Fruit fly (Drosophila melanogaster): ENCODE data around the gene chinmo.

The chinmo gene

dm6 chr2L:1632730-1633172, 18.3 kb upstream of the chinmo start (continued):
- peak; percentile 79 for TF ChIP-seq CG4282 (GFP tag; optimal IDR thresholded peaks at IDR 0.05)
- TF ChIP-seq Six4 (GFP tag; optimal IDR thresholded peaks at IDR 0.05), result peak; percentile 85
- TF ChIP-seq CG34422 (GFP tag; IDR thresholded peaks at IDR 0.05), result peak; percentile 98
- peak; percentile 98 for TF ChIP-seq E2f1 (GFP tag; IDR thresholded peaks at IDR 0.05)
- TF ChIP-seq BEAF-32 (GFP tag; optimal IDR thresholded peaks at IDR 0.05), result peak; percentile 11
- TF ChIP-seq dmrt99B (tag; optimal IDR thresholded peaks at IDR 0.05), result peak; percentile 98
- peak; percentile 89 for TF ChIP-seq CG13894 (tag; optimal IDR thresholded peaks at IDR 0.05)
- TF ChIP-seq Chrac-16 (GFP tag; optimal IDR thresholded peaks at IDR 0.05), result peak; percentile 83
- peak; percentile 91 for TF ChIP-seq BtbVII (GFP tag; optimal IDR thresholded peaks at IDR 0.05)
- TF ChIP-seq CG17612 (GFP tag; IDR thresholded peaks at IDR 0.05), result peak; percentile 91
- TF ChIP-seq caup (GFP tag; optimal IDR thresholded peaks at IDR 0.05; ENCODE audit: severe bottlenecking), result peak; percentile 99
- peak in 1 of 2 experiments; percentile 72 for TF ChIP-seq Dfd (GFP tag; optimal IDR thresholded peaks at IDR 0.05)
- peak; percentile 85 for TF ChIP-seq CG4404 (GFP tag; IDR thresholded peaks at IDR 0.05)
- TF ChIP-seq CG10654 (GFP tag; optimal IDR thresholded peaks at IDR 0.05), result peak; percentile 91
- peak; percentile 98 for TF ChIP-seq dpn (GFP tag; optimal IDR thresholded peaks at IDR 0.05)
- peak; percentile 83 for TF ChIP-seq CG6765 (GFP tag; optimal IDR thresholded peaks at IDR 0.05)
- no peak for TF ChIP-seq stwl (tag; optimal IDR thresholded peaks at IDR 0.05)
- peak; percentile 99 for TF ChIP-seq danr (GFP tag; IDR thresholded peaks at IDR 0.05)
- TF ChIP-seq cato (GFP tag; optimal IDR thresholded peaks at IDR 0.05; ENCODE audit: borderline replicate concordance), result peak; percentile 70
- TF ChIP-seq lbe (GFP tag; optimal IDR thresholded peaks at IDR 0.05), result no peak
- TF ChIP-seq CG14667 (GFP tag; IDR thresholded peaks at IDR 0.05), result peak; percentile 96
- TF ChIP-seq CG9932 (GFP tag; IDR thresholded peaks at IDR 0.05), result peak; percentile 98
- peak; percentile 67 for TF ChIP-seq CG7928 (GFP tag; optimal IDR thresholded peaks at IDR 0.05)
- TF ChIP-seq Fer1 (GFP tag; optimal IDR thresholded peaks at IDR 0.05), result peak; percentile 93
- peak; percentile 66 for TF ChIP-seq CG18011 (GFP tag; optimal IDR thresholded peaks at IDR 0.05)
- TF ChIP-seq Blimp-1 (GFP tag; optimal IDR thresholded peaks at IDR 0.05), result peak; percentile 58
- peak; percentile 96 for TF ChIP-seq CG10543 (GFP tag; optimal IDR thresholded peaks at IDR 0.05)
- no peak for TF ChIP-seq mld (GFP tag; IDR thresholded peaks at IDR 0.05; ENCODE audit: partially characterized antibody)
- peak; percentile 98 for TF ChIP-seq rib (GFP tag; IDR thresholded peaks at IDR 0.05)
- TF ChIP-seq CG31224 (GFP tag; IDR thresholded peaks at IDR 0.05), result peak; percentile 92
- peak; percentile 98 for TF ChIP-seq CG10366 (GFP tag; IDR thresholded peaks at IDR 0.05)
- TF ChIP-seq CG5245 (GFP tag; optimal IDR thresholded peaks at IDR 0.05), result peak; percentile 95
- peak; percentile 49 for TF ChIP-seq CG18262 (tag; optimal IDR thresholded peaks at IDR 0.05)
- peak; percentile 63 for TF ChIP-seq CG8089 (GFP tag; optimal IDR thresholded peaks at IDR 0.05)
- no peak for TF ChIP-seq pita (GFP tag; optimal IDR thresholded peaks at IDR 0.05)
- peak; percentile 97 for TF ChIP-seq CG4730 (GFP tag; IDR thresholded peaks at IDR 0.05)
- peak in 1 of 2 experiments; percentile 99 for TF ChIP-seq eve (GFP tag; optimal IDR thresholded peaks at IDR 0.05)
- peak; percentile 96 for TF ChIP-seq al (GFP tag; IDR thresholded peaks at IDR 0.05)
- peak; percentile 86 for TF ChIP-seq btn (GFP tag; optimal IDR thresholded peaks at IDR 0.05)
- TF ChIP-seq Hand (GFP tag; optimal IDR thresholded peaks at IDR 0.05), result peak; percentile 81
- TF ChIP-seq gsb (GFP tag; IDR thresholded peaks at IDR 0.05), result peak; percentile 98
- peak; percentile 66 for TF ChIP-seq ATbp (GFP tag; optimal IDR thresholded peaks at IDR 0.05)
- peak; percentile 98 for TF ChIP-seq Abd-B (GFP tag; optimal IDR thresholded peaks at IDR 0.05)
- no peak for TF ChIP-seq CG2202 (tag; optimal IDR thresholded peaks at IDR 0.05)
- peak; percentile 97 for TF ChIP-seq tin (GFP tag; optimal IDR thresholded peaks at IDR 0.05)
- peak; percentile 99 for TF ChIP-seq dysf (GFP tag; IDR thresholded peaks at IDR 0.05)
- TF ChIP-seq HLHmδ (GFP tag; optimal IDR thresholded peaks at IDR 0.05), result no peak
- peak; percentile 94 for TF ChIP-seq Dad (GFP tag; optimal IDR thresholded peaks at IDR 0.05)
- TF ChIP-seq usp (GFP tag; optimal IDR thresholded peaks at IDR 0.05), result no peak
- peak; percentile 83 for TF ChIP-seq salm (tag; optimal IDR thresholded peaks at IDR 0.05)
- TF ChIP-seq CG9437 (GFP tag; optimal IDR thresholded peaks at IDR 0.05), result peak; percentile 78
